Fruit fly (Drosophila melanogaster) whole organism, embryonic: ENCODE measurements around the gene Elp4.

Experiments used
- CG15601 ChIP-seq: fragments of 200-800 bp; sonication (Bioruptor generic); optimal IDR thresholded peaks from 3 replicates; lab custom pipeline; 2019; ENCODE audit warnings: missing biosample characterization, mild to moderate bottlenecking, missing genetic modification characterization, moderate library complexity
- TFAM ChIP-seq: fragments of 200-800 bp; sonication (Bioruptor generic); optimal IDR thresholded peaks from 2 replicates; lab custom pipeline; 2017; ENCODE audit warnings: missing biosample characterization, missing genetic modification characterization, inconsistent platforms

DNA sequence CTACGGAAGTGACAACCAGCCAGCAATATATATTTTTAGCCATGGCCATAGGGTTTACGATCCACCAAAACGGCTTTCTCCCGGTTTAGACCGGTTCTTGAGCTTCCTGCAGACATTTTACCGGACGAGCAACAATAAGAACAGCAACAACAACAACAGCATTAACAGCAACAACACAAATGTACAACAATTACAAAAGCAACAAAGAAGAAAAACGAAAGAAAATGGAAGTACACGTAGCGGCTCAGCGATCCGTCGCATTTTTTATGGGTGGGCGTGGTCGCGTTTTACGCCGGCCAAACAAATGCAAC, 22.2 kb downstream of the Elp4 start:
- TF ChIP-seq CG15601 (tag; lab: Kevin White, UChicago) = no peak
- TF ChIP-seq TFAM = no peak
